Worm (Caenorhabditis elegans) whole organism, L4 larva: ENCODE measurements around the gene lgc-57.

Experiments used
- F44E2.7 ChIP-seq: fragments of 200-800 bp; sonication (Bioruptor generic); IDR thresholded peaks from 2 replicates; pipeline ENCODE4 v2.1.2; 2022; ENCODE audit warnings: missing genetic modification characterization, missing compliant biosample characterization
- hlh-11 ChIP-seq: fragments of 200-800 bp; sonication (Bioruptor generic); optimal IDR thresholded peaks from 2 replicates; lab custom pipeline; 2018; ENCODE audit warnings: mild to moderate bottlenecking, missing genetic modification characterization, missing compliant biosample characterization
- mxl-3 ChIP-seq: fragments of 200-800 bp; sonication (Bioruptor generic); optimal IDR thresholded peaks from 2 replicates; lab custom pipeline; 2018; ENCODE audit warnings: mild to moderate bottlenecking, missing genetic modification characterization, missing compliant biosample characterization
- pqm-1 ChIP-seq: sonication (generic microtip); optimal IDR thresholded peaks from 2 replicates; lab custom pipeline; 2017; ENCODE audit warnings: missing biosample characterization, missing genetic modification characterization
- unc-62 ChIP-seq, 3 experiments: fragments of 150-350 bp in 1 of 3; sonication (generic microtip); optimal IDR thresholded peaks in 2 of 3; peaks in 1 of 3; 1 replicate in 1 of 3; 2 replicates in 2 of 3; lab custom pipeline; 2014 to 2017; ENCODE audit warnings: missing biosample characterization in 3 of 3, missing genetic modification characterization in 3 of 3, missing genetic modification reagents in 3 of 3, missing genotype in 1 of 3

ce11 chrII:10680614-10681013 is 14.2 kb upstream of the lgc-57 start:
- TF ChIP-seq F44E2.7 (no peak), pqm-1 (no peak), hlh-11 (tag; lab: Kevin White, UChicago) (no peak), mxl-3 (GFP tag; lab: Kevin White, UChicago) (no peak), unc-62 (GFP tag; optimal IDR thresholded peaks at IDR 0.05 in 1 of 2; lab: Kevin White, UChicago) (no peak), unc-62 (tag; optimal IDR thresholded peaks at IDR 0.05; lab: Kevin White, UChicago) (no peak)
